Fruit fly (Drosophila melanogaster): ENCODE data around the gene CG13738.

Gene CG13738

dm6 chr3L:14004963-14005458 is 31.7 kb upstream of the CG13738 start (continued):
- peak; percentile 72 for TF ChIP-seq CG3163 (GFP tag; optimal IDR thresholded peaks at IDR 0.05)
- 0 out of 2 replicates have a peak, but pooled peaks have one; percentile 25 for TF ChIP-seq unc-4 (GFP tag; IDR thresholded peaks at IDR 0.05; ENCODE audit: partially characterized antibody)
- peak; percentile 96 for TF ChIP-seq PHDP (tag; optimal IDR thresholded peaks at IDR 0.05)
- no peak for TF ChIP-seq hth (optimal IDR thresholded peaks at IDR 0.05)
- 0 out of 3 replicates have a peak, but pooled peaks have one; percentile 12 for TF ChIP-seq knrl (GFP tag; IDR thresholded peaks at IDR 0.05; ENCODE audit: partially characterized antibody)
- TF ChIP-seq CG18262 (tag; optimal IDR thresholded peaks at IDR 0.05) = peak; percentile 76
- peak; percentile 78 for TF ChIP-seq TFAM (GFP tag; optimal IDR thresholded peaks at IDR 0.05)
- TF ChIP-seq CG7987 (GFP tag; optimal IDR thresholded peaks at IDR 0.05) = peak; percentile 87
- peak; percentile 94 for TF ChIP-seq CG12942 (GFP tag; optimal IDR thresholded peaks at IDR 0.05)
- TF ChIP-seq CG7357 (GFP tag; IDR thresholded peaks at IDR 0.05) = peak; percentile 82
- no peak for TF ChIP-seq br (optimal IDR thresholded peaks at IDR 0.05)
- TF ChIP-seq gsb (GFP tag; IDR thresholded peaks at IDR 0.05) = peak; percentile 83
- peak; percentile 86 for TF ChIP-seq CG6272 (GFP tag; IDR thresholded peaks at IDR 0.05)
- no peak for TF ChIP-seq mld (GFP tag; IDR thresholded peaks at IDR 0.05; ENCODE audit: partially characterized antibody)
- TF ChIP-seq CG4424 (GFP tag; optimal IDR thresholded peaks at IDR 0.05) = peak; percentile 94
- TF ChIP-seq CG4854 (GFP tag; optimal IDR thresholded peaks at IDR 0.05) = peak; percentile 92
- TF ChIP-seq CG7745 (tag; optimal IDR thresholded peaks at IDR 0.05) = no peak
- peak; percentile 99 for TF ChIP-seq Med (GFP tag)
- peak; percentile 21 for TF ChIP-seq Sry-β (GFP tag; optimal IDR thresholded peaks at IDR 0.05)
- TF ChIP-seq Deaf1 (tag; optimal IDR thresholded peaks at IDR 0.05) = peak; percentile 73
- no peak for TF ChIP-seq tio (GFP tag; optimal IDR thresholded peaks at IDR 0.05)
- peak; percentile 94 for TF ChIP-seq shn (GFP tag; optimal IDR thresholded peaks at IDR 0.05)
- TF ChIP-seq lmd (GFP tag; IDR thresholded peaks at IDR 0.05) = peak; percentile 89
- peak; percentile 92 for TF ChIP-seq CG4328 (GFP tag; optimal IDR thresholded peaks at IDR 0.05)
- peak; percentile 96 for TF ChIP-seq fd3F (GFP tag; optimal IDR thresholded peaks at IDR 0.05)
- TF ChIP-seq NC2α (GFP tag; optimal IDR thresholded peaks at IDR 0.05) = peak; percentile 88
- TF ChIP-seq rib (GFP tag; IDR thresholded peaks at IDR 0.05) = peak; percentile 77
- peak; percentile 96 for TF ChIP-seq CG18599 (GFP tag; optimal IDR thresholded peaks at IDR 0.05)
- TF ChIP-seq fu2 (GFP tag; optimal IDR thresholded peaks at IDR 0.05) = peak; percentile 93
- TF ChIP-seq CG8281 (tag; optimal IDR thresholded peaks at IDR 0.05) = peak; percentile 85
- TF ChIP-seq Hr51 (GFP tag; optimal IDR thresholded peaks at IDR 0.05) = peak; percentile 93 to 96
- peak; percentile 95 for TF ChIP-seq Camta (GFP tag; optimal IDR thresholded peaks at IDR 0.05)
- peak; percentile 93 for TF ChIP-seq Hr3 (GFP tag; optimal IDR thresholded peaks at IDR 0.05)
- TF ChIP-seq CG1024 (GFP tag; IDR thresholded peaks at IDR 0.05) = peak; percentile 91
- peak; percentile 98 for TF ChIP-seq ci (GFP tag; IDR thresholded peaks at IDR 0.05)
- peak; percentile 88 for TF ChIP-seq kni (GFP tag; optimal IDR thresholded peaks at IDR 0.05)
- peak; percentile 85 for TF ChIP-seq CG17612 (GFP tag; IDR thresholded peaks at IDR 0.05)
- TF ChIP-seq CG12104 (GFP tag; optimal IDR thresholded peaks at IDR 0.05) = peak; percentile 88
- no peak for TF ChIP-seq CG42726 (GFP tag; IDR thresholded peaks at IDR 0.05; ENCODE audit: partially characterized antibody)
- peak; percentile 82 for TF ChIP-seq CG10431 (GFP tag; optimal IDR thresholded peaks at IDR 0.05)
- peak; percentile 70 for TF ChIP-seq ro (GFP tag; IDR thresholded peaks at IDR 0.05)
- TF ChIP-seq Lim3 (GFP tag; IDR thresholded peaks at IDR 0.05) = peak; percentile 80
- TF ChIP-seq disco-r (GFP tag; optimal IDR thresholded peaks at IDR 0.05) = peak; percentile 87
- TF ChIP-seq CG13123 (GFP tag; optimal IDR thresholded peaks at IDR 0.05) = peak; percentile 90
- TF ChIP-seq CG12391 (tag; optimal IDR thresholded peaks at IDR 0.05) = peak; percentile 94
- TF ChIP-seq Ravus (GFP tag; IDR thresholded peaks at IDR 0.05) = peak; percentile 83
- TF ChIP-seq CG7786 (GFP tag; optimal IDR thresholded peaks at IDR 0.05) = peak; percentile 97
- TF ChIP-seq Xbp1 (GFP tag; optimal IDR thresholded peaks at IDR 0.05) = peak; percentile 97
- TF ChIP-seq az2 (GFP tag; optimal IDR thresholded peaks at IDR 0.05) = peak; percentile 95
- peak; percentile 91 for TF ChIP-seq CG18764 (GFP tag; optimal IDR thresholded peaks at IDR 0.05)
- TF ChIP-seq CG6765 (GFP tag; optimal IDR thresholded peaks at IDR 0.05) = peak; percentile 88

Data from whole organism, embryonic.